Worm (Caenorhabditis elegans) whole organism, young adult: Measurements from ENCODE around the gene atf-4.

Experiments
- C17E4.6 ChIP-seq: fragments of 200-800 bp; sonication (Bioruptor generic); IDR thresholded peaks from 2 replicates; pipeline ENCODE4 v1.3.6; 2022; ENCODE audit warnings: missing genetic modification reagents, missing genetic modification characterization, missing compliant biosample characterization
- F10E7.11 ChIP-seq: sonication (generic microtip); optimal IDR thresholded peaks from 2 replicates; lab custom pipeline; 2017; ENCODE audit warnings: mild to moderate bottlenecking, missing genetic modification characterization, moderate library complexity, missing compliant biosample characterization
- F33H1.4 ChIP-seq: fragments of 200-800 bp; sonication (Bioruptor generic); IDR thresholded peaks from 2 replicates; pipeline ENCODE4 v1.3.6; 2022; ENCODE audit warnings: missing genetic modification reagents, missing genetic modification characterization, missing compliant biosample characterization
- F55B11.4 ChIP-seq: sonication (generic microtip); optimal IDR thresholded peaks from 2 replicates; lab custom pipeline; 2016; ENCODE audit warnings: missing compliant biosample characterization, missing genetic modification characterization, borderline replicate concordance; ENCODE audit not compliant: insufficient read depth
- F57C9.4 ChIP-seq: sonication (generic microtip); optimal IDR thresholded peaks from 2 replicates; lab custom pipeline; 2017; ENCODE audit warnings: mild to moderate bottlenecking, missing genetic modification characterization, missing compliant biosample characterization
- Y53G8AR.9 ChIP-seq: fragments of 200-800 bp; sonication (Bioruptor generic); conservative IDR thresholded peaks from 2 replicates; pipeline ENCODE4 v1.3.6; 2022; ENCODE audit warnings: missing genetic modification reagents, missing genetic modification characterization, missing compliant biosample characterization
- Y56A3A.18 ChIP-seq: fragments of 200-800 bp; sonication (Bioruptor generic); IDR thresholded peaks from 2 replicates; pipeline ENCODE4 v1.3.6; 2022; ENCODE audit warnings: missing genetic modification reagents, missing genetic modification characterization, missing compliant biosample characterization
- Y67H2A.10 ChIP-seq: fragments of 200-800 bp; sonication (Bioruptor generic); conservative IDR thresholded peaks from 2 replicates; pipeline ENCODE4 v1.3.6; 2022; ENCODE audit warnings: missing genetic modification reagents, missing genetic modification characterization, missing compliant biosample characterization
- ZK185.1 ChIP-seq: sonication (generic microtip); optimal IDR thresholded peaks from 2 replicates; lab custom pipeline; 2016; ENCODE audit warnings: mild to moderate bottlenecking, missing genetic modification characterization, missing compliant biosample characterization; ENCODE audit not compliant: poor library complexity, severe bottlenecking
- ama-1 ChIP-seq, 3 experiments: fragments of 150-350 bp in 1 of 3; sonication (generic microtip) in 2 of 3; optimal IDR thresholded peaks; 2 replicates each; lab custom pipeline; 2014 to 2018; ENCODE audit warnings: missing biosample characterization in 2 of 3, missing genetic modification characterization in 2 of 3, missing genetic modification reagents in 2 of 3
- attf-6 ChIP-seq: fragments of 200-800 bp; sonication (Bioruptor generic); IDR thresholded peaks from 2 replicates; pipeline ENCODE4 v1.3.6; 2022; ENCODE audit warnings: missing genetic modification reagents, missing genetic modification characterization, missing compliant biosample characterization
- cebp-2 ChIP-seq: fragments of 200-800 bp; sonication (Bioruptor generic); IDR thresholded peaks from 2 replicates; pipeline ENCODE4 v1.3.6; 2022; ENCODE audit warnings: missing genetic modification characterization, missing compliant biosample characterization
- ceh-27 ChIP-seq: fragments of 200-800 bp; sonication (Bioruptor generic); optimal IDR thresholded peaks from 2 replicates; lab custom pipeline; 2018; ENCODE audit warnings: mild to moderate bottlenecking, missing genetic modification characterization, moderate library complexity, missing compliant biosample characterization
- ceh-58 ChIP-seq: fragments of 200-800 bp; sonication (Bioruptor generic); IDR thresholded peaks from 2 replicates; pipeline ENCODE4 v1.3.6; 2022; ENCODE audit warnings: missing genetic modification characterization, missing compliant biosample characterization
- ceh-79 ChIP-seq: sonication (generic microtip); optimal IDR thresholded peaks from 2 replicates; lab custom pipeline; 2017; ENCODE audit warnings: mild to moderate bottlenecking, missing genetic modification characterization, missing compliant biosample characterization
- dpff-1 ChIP-seq: sonication (generic microtip); optimal IDR thresholded peaks from 2 replicates; lab custom pipeline; 2017; ENCODE audit warnings: mild to moderate bottlenecking, missing genetic modification characterization, missing compliant biosample characterization
- egl-44 ChIP-seq: fragments of 200-800 bp; sonication (Bioruptor generic); IDR thresholded peaks from 2 replicates; pipeline ENCODE4 v1.3.6; 2022; ENCODE audit warnings: missing genetic modification reagents, missing genetic modification characterization, missing compliant biosample characterization
- egrh-3 ChIP-seq: fragments of 200-800 bp; sonication (Bioruptor generic); IDR thresholded peaks from 2 replicates; pipeline ENCODE4 v1.3.6; 2022; ENCODE audit warnings: missing genetic modification reagents, missing genetic modification characterization, missing compliant biosample characterization
- him-1 ChIP-seq: sonication (generic microtip); optimal IDR thresholded peaks from 2 replicates; lab custom pipeline; 2016; ENCODE audit warnings: missing genotype, missing genetic modification reagents, missing genetic modification characterization, missing compliant biosample characterization
- hlh-12 ChIP-seq: sonication (generic microtip); optimal IDR thresholded peaks from 2 replicates; lab custom pipeline; 2016; ENCODE audit warnings: missing genetic modification characterization, missing compliant biosample characterization
- hlh-26 ChIP-seq: fragments of 200-800 bp; sonication (Bioruptor generic); conservative IDR thresholded peaks from 2 replicates; pipeline ENCODE4 v1.3.6; 2022; ENCODE audit warnings: missing genetic modification reagents, missing genetic modification characterization, missing compliant biosample characterization
- lag-1 ChIP-seq: fragments of 200-800 bp; sonication (Bioruptor generic); IDR thresholded peaks from 2 replicates; pipeline ENCODE4 v1.3.6; 2022; ENCODE audit warnings: missing genetic modification reagents, missing genetic modification characterization, missing compliant biosample characterization
- let-526 ChIP-seq: fragments of 200-800 bp; sonication (Bioruptor generic); IDR thresholded peaks from 2 replicates; pipeline ENCODE4 v1.3.6; 2022; ENCODE audit warnings: missing genetic modification reagents, missing genetic modification characterization, missing compliant biosample characterization
- lin-26 ChIP-seq: fragments of 200-800 bp; sonication (Bioruptor generic); IDR thresholded peaks from 2 replicates; pipeline ENCODE4 v1.3.6; 2022; ENCODE audit warnings: missing genetic modification reagents, missing genetic modification characterization, missing compliant biosample characterization
- lin-40 ChIP-seq: sonication (generic microtip); optimal IDR thresholded peaks from 2 replicates; lab custom pipeline; 2016; ENCODE audit warnings: missing genetic modification characterization, mild to moderate bottlenecking, missing compliant biosample characterization, missing genotype, missing genetic modification reagents
- lin-54 ChIP-seq: fragments of 200-800 bp; sonication (Bioruptor generic); optimal IDR thresholded peaks from 2 replicates; lab custom pipeline; 2018; ENCODE audit warnings: mild to moderate bottlenecking, missing genetic modification characterization, missing compliant biosample characterization
- lir-1 ChIP-seq: fragments of 200-800 bp; sonication (Bioruptor generic); conservative IDR thresholded peaks from 2 replicates; pipeline ENCODE4 v1.3.6; 2022; ENCODE audit warnings: missing genetic modification reagents, missing genetic modification characterization, missing compliant biosample characterization
- lsy-27 ChIP-seq: sonication (generic microtip); optimal IDR thresholded peaks from 2 replicates; lab custom pipeline; 2017; ENCODE audit warnings: missing genetic modification characterization, mild to moderate bottlenecking, missing compliant biosample characterization, antibody characterized with exemption, missing genotype, borderline replicate concordance; ENCODE audit not compliant: insufficient read depth
- madf-10 ChIP-seq: sonication (generic microtip); optimal IDR thresholded peaks from 2 replicates; lab custom pipeline; 2016; ENCODE audit warnings: mild to moderate bottlenecking, missing genetic modification characterization, missing compliant biosample characterization
- mes-4 ChIP-seq: sonication (generic microtip); optimal IDR thresholded peaks from 2 replicates; lab custom pipeline; 2016; ENCODE audit warnings: missing genotype, missing genetic modification characterization, missing compliant biosample characterization
- mxl-1 ChIP-seq: sonication (generic microtip); optimal IDR thresholded peaks from 2 replicates; lab custom pipeline; 2016; ENCODE audit warnings: missing genetic modification characterization, missing compliant biosample characterization
- nhr-120 ChIP-seq: fragments of 200-800 bp; sonication (Bioruptor generic); IDR thresholded peaks from 2 replicates; pipeline ENCODE4 v1.3.6; 2022; ENCODE audit warnings: missing genetic modification characterization, missing compliant biosample characterization
- rcor-1 ChIP-seq: fragments of 200-800 bp; sonication (Bioruptor generic); IDR thresholded peaks from 2 replicates; pipeline ENCODE4 v1.3.6; 2022; ENCODE audit warnings: missing genetic modification reagents, missing genetic modification characterization, missing compliant biosample characterization
- rpc-1 ChIP-seq, 2 experiments: fragments of 150-350 bp in 1 of 2; sonication (generic microtip) in 1 of 2; optimal IDR thresholded peaks; 2 replicates each; lab custom pipeline; 2014 to 2018; ENCODE audit warnings: missing biosample characterization in 1 of 2, missing genetic modification characterization in 1 of 2, missing genetic modification reagents in 1 of 2, missing genotype in 1 of 2
- snpc-1.1 ChIP-seq: sonication (generic microtip); optimal IDR thresholded peaks from 2 replicates; lab custom pipeline; 2017; ENCODE audit warnings: missing genetic modification characterization, mild to moderate bottlenecking, missing compliant biosample characterization, antibody characterized with exemption, moderate library complexity, missing genotype, missing genetic modification reagents; ENCODE audit not compliant: insufficient read depth
- snpc-1.3 ChIP-seq: sonication (generic microtip); optimal IDR thresholded peaks from 2 replicates; lab custom pipeline; 2017; ENCODE audit warnings: missing genetic modification characterization, mild to moderate bottlenecking, missing compliant biosample characterization, antibody characterized with exemption, moderate library complexity, missing genotype, missing genetic modification reagents; ENCODE audit not compliant: insufficient read depth
- unc-130 ChIP-seq: sonication (generic microtip); optimal IDR thresholded peaks from 2 replicates; lab custom pipeline; 2016; ENCODE audit warnings: missing genetic modification reagents, missing genetic modification characterization, missing compliant biosample characterization
- unc-62 ChIP-seq: fragments of 150-350 bp; optimal IDR thresholded peaks from 2 replicates; lab custom pipeline; 2014; ENCODE audit warnings: missing biosample characterization, missing genetic modification reagents, missing genetic modification characterization
- zfh-2 ChIP-seq: fragments of 200-800 bp; sonication (Bioruptor generic); conservative IDR thresholded peaks from 2 replicates; pipeline ENCODE4 v1.3.6; 2022; ENCODE audit warnings: missing genetic modification reagents, missing genetic modification characterization, missing compliant biosample characterization
- ztf-18 ChIP-seq: sonication (generic microtip); optimal IDR thresholded peaks from 2 replicates; lab custom pipeline; 2016; ENCODE audit warnings: missing genotype, mild to moderate bottlenecking, missing genetic modification characterization, missing compliant biosample characterization
- ztf-22 ChIP-seq: fragments of 200-800 bp; sonication (Bioruptor generic); optimal IDR thresholded peaks from 2 replicates; lab custom pipeline; 2018; ENCODE audit warnings: mild to moderate bottlenecking, missing genetic modification characterization, moderate library complexity, missing compliant biosample characterization
- ztf-25 ChIP-seq: fragments of 200-800 bp; sonication (Bioruptor generic); IDR thresholded peaks from 2 replicates; pipeline ENCODE4 v1.3.6; 2022; ENCODE audit warnings: missing genetic modification reagents, missing genetic modification characterization, missing compliant biosample characterization
- ztf-26 ChIP-seq: sonication (generic microtip); optimal IDR thresholded peaks from 2 replicates; lab custom pipeline; 2017; ENCODE audit warnings: missing genetic modification characterization, missing compliant biosample characterization

The atf-4 gene

ce11 chrX:14804706-14805105, 5.9 kb downstream of the atf-4 start (continued):
- TF ChIP-seq F57C9.4 (no peak), mxl-1 (tag; lab: Kevin White, UChicago) (peak; percentile 69), him-1 (tag; lab: Kevin White, UChicago) (peak; percentile 83), nhr-120 (peak; percentile 91), F33H1.4 (GFP tag; lab: Robert Waterston, UW) (no peak), dpff-1 (tag; lab: Kevin White, UChicago) (no peak), lir-1 (GFP tag; lab: Robert Waterston, UW) (no peak; the same call in 1 of the 2 replicates), mes-4 (tag; lab: Kevin White, UChicago) (peak; percentile 3), let-526 (GFP tag; lab: Robert Waterston, UW) (no peak), lag-1 (GFP tag; lab: Robert Waterston, UW) (no peak), egl-44 (GFP tag; lab: Robert Waterston, UW) (no peak; the same call in 1 of the 2 replicates), ztf-18 (tag; lab: Kevin White, UChicago) (peak; percentile 67), unc-62 (GFP tag; lab: Kevin White, UChicago) (no peak), F10E7.11 (tag; lab: Kevin White, UChicago) (peak; percentile 37), rcor-1 (GFP tag; lab: Robert Waterston, UW) (no peak), hlh-26 (GFP tag; lab: Robert Waterston, UW) (no peak), lin-54 (GFP tag; lab: Kevin White, UChicago) (no peak), ceh-58 (GFP tag; lab: Robert Waterston, UW) (0 out of 2 replicates have a peak, but pooled peaks have one; percentile 25), ztf-22 (no peak), ceh-27 (GFP tag; lab: Kevin White, UChicago) (peak; percentile 49), snpc-1.1 (tag; lab: Kevin White, UChicago) (peak; percentile 59), lsy-27 (tag; lab: Kevin White, UChicago) (peak; percentile 24), cebp-2 (GFP tag; lab: Robert Waterston, UW) (0 out of 2 replicates have a peak, but pooled peaks have one; percentile 81), hlh-12 (peak; percentile 57), F55B11.4 (no peak), rpc-1 (optimal IDR thresholded peaks at IDR 0.05; lab: Kevin White, UChicago) (peak; percentile 87), rpc-1 (tag; optimal IDR thresholded peaks at IDR 0.05; lab: Kevin White, UChicago) (peak; percentile 96), lin-26 (GFP tag; lab: Robert Waterston, UW) (peak; percentile 95; the same call in 1 of the 2 replicates), zfh-2 (GFP tag; lab: Robert Waterston, UW) (no peak; the same call in 1 of the 2 replicates), ztf-26 (peak; percentile 42), Y56A3A.18 (no peak; the same call in 1 of the 2 replicates), Y67H2A.10 (GFP tag; lab: Robert Waterston, UW) (peak; percentile 29; the same call in 1 of the 2 replicates), lin-40 (tag; lab: Kevin White, UChicago) (peak; percentile 55), egrh-3 (no peak), attf-6 (GFP tag; lab: Robert Waterston, UW) (peak; percentile 50; the same call in 1 of the 2 replicates)

ce11 chrX:14797405-14797804, 13.2 kb downstream of the atf-4 start:
- no peak for TF ChIP-seq madf-10 (tag; lab: Kevin White, UChicago)
- no peak for TF ChIP-seq ama-1 (optimal IDR thresholded peaks at IDR 0.05; lab: Kevin White, UChicago)
- TF ChIP-seq ama-1 (GFP tag; optimal IDR thresholded peaks at IDR 0.05; lab: Kevin White, UChicago): no peak
- no peak for TF ChIP-seq snpc-1.3 (tag; lab: Kevin White, UChicago)
- TF ChIP-seq C17E4.6: no peak
- no peak for TF ChIP-seq ZK185.1 (tag; lab: Kevin White, UChicago)
- TF ChIP-seq unc-130: no peak
- no peak for TF ChIP-seq ztf-22
- no peak for TF ChIP-seq egrh-3
- no peak for TF ChIP-seq ztf-25 (GFP tag; lab: Robert Waterston, UW)
- no peak for TF ChIP-seq Y53G8AR.9 (GFP tag; lab: Robert Waterston, UW)
- TF ChIP-seq ceh-79 (tag; lab: Kevin White, UChicago): no peak
